Worm (Caenorhabditis elegans) whole organism, L4/young adult: ENCODE results near the gene unc-61.

Experiments
- W03F9.2 ChIP-seq: fragments of 150-350 bp; optimal IDR thresholded peaks from 2 replicates; lab custom pipeline; 2014; ENCODE audit warnings: missing biosample characterization, missing genetic modification characterization
- dao-5 ChIP-seq: sonication (generic microtip); optimal IDR thresholded peaks from 2 replicates; lab custom pipeline; 2016; ENCODE audit warnings: missing genotype, missing genetic modification characterization, moderate library complexity, missing compliant biosample characterization

DNA sequence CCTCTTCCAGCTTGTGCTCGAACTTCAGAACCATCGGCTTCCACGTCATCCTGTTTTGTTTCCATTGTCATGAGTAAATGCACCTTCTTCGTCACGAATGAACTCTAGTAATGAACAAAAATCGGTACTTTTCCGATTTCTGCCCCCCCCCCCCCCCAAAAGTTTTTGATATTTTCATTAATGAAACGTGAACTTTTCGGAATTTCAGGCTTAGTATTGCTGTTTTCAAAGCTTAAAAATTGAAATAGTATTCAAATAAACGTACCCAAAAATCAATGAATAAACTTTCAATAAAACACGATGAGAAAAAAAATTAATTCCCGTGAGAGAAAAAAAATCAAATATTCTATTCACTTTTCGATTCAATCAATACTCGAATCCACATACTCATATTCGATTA, 45.6 kb upstream of the unc-61 start, which contains the start of the genes scrm-7 and Y50E8A.10:
- TF ChIP-seq dao-5 (tag; lab: Kevin White, UChicago) (no peak), W03F9.2 (tag; lab: Kevin White, UChicago) (no peak)
